Worm (Caenorhabditis elegans) whole organism, L2 larva: ENCODE results near the gene mdt-17.

ENCODE experiments used
- F13H6.1 ChIP-seq: sonication (generic microtip); optimal IDR thresholded peaks from 2 replicates; lab custom pipeline; 2016; ENCODE audit warnings: missing genetic modification characterization, missing compliant biosample characterization
- aly-2 ChIP-seq: fragments of 150-350 bp; optimal IDR thresholded peaks from 2 replicates; lab custom pipeline; 2014; ENCODE audit warnings: missing biosample characterization, missing genetic modification characterization
- dmd-4 ChIP-seq: sonication (generic microtip); optimal IDR thresholded peaks from 2 replicates; lab custom pipeline; 2017; ENCODE audit warnings: missing biosample characterization, missing genetic modification characterization
- fos-1 ChIP-seq: fragments of 150-350 bp; optimal IDR thresholded peaks from 2 replicates; lab custom pipeline; 2014; ENCODE audit warnings: missing biosample characterization, missing genetic modification characterization
- lin-39 ChIP-seq: fragments of 150-350 bp; optimal IDR thresholded peaks from 2 replicates; lab custom pipeline; 2014; ENCODE audit warnings: missing biosample characterization, missing genetic modification reagents, missing genetic modification characterization
- lsy-2 ChIP-seq, 2 experiments: fragments of 150-350 bp in 1 of 2; sonication (generic microtip) in 1 of 2; optimal IDR thresholded peaks; 2 replicates each; lab custom pipeline; 2014 to 2017; ENCODE audit warnings: missing biosample characterization in 2 of 2, missing genetic modification characterization in 2 of 2
- mbf-1 ChIP-seq: sonication (generic microtip); optimal IDR thresholded peaks from 2 replicates; lab custom pipeline; 2017; ENCODE audit warnings: missing biosample characterization, missing genetic modification characterization
- nhr-10 ChIP-seq: sonication (generic microtip); optimal IDR thresholded peaks from 2 replicates; lab custom pipeline; 2017; ENCODE audit warnings: missing biosample characterization, missing genetic modification characterization
- peb-1 ChIP-seq: fragments of 150-350 bp; optimal IDR thresholded peaks from 2 replicates; lab custom pipeline; 2014; ENCODE audit warnings: missing biosample characterization, missing genetic modification characterization

ce11 chrV:20237429-20237828 lies 29.6 kb downstream of the mdt-17 start, which contains the start of gene sld-5:
- TF ChIP-seq lsy-2 (tag; optimal IDR thresholded peaks at IDR 0.05; lab: Kevin White, UChicago): no peak
- no peak for TF ChIP-seq mbf-1
- TF ChIP-seq fos-1 (tag; lab: Kevin White, UChicago): no peak
- no peak for TF ChIP-seq aly-2
- TF ChIP-seq lin-39 (tag; lab: Kevin White, UChicago): no peak
- no peak for TF ChIP-seq peb-1 (tag; lab: Kevin White, UChicago)
- no peak for TF ChIP-seq nhr-10 (tag; lab: Kevin White, UChicago)
- no peak for TF ChIP-seq dmd-4 (tag; lab: Kevin White, UChicago)
- TF ChIP-seq F13H6.1 (tag; lab: Kevin White, UChicago): no peak
